Worm (Caenorhabditis elegans): ENCODE results near the gene F37C12.10.

The F37C12.10 gene

ce11 chrIII:7199467-7199866 is 11.3 kb upstream of the F37C12.10 start:
- peak in 1 of 2 experiments; percentile 2 for TF ChIP-seq mdl-1 (tag; optimal IDR thresholded peaks at IDR 0.05)
- TF ChIP-seq nhr-25 (tag; optimal IDR thresholded peaks at IDR 0.05), result peak; percentile 70
- no peak for TF ChIP-seq ztf-11 (tag; optimal IDR thresholded peaks at IDR 0.05)
- TF ChIP-seq blmp-1 (tag; optimal IDR thresholded peaks at IDR 0.05; ENCODE audit: insufficient read depth), result peak; percentile 93
- no peak for TF ChIP-seq alr-1 (tag; optimal IDR thresholded peaks at IDR 0.05)
- peak in 1 of 2 experiments; percentile 4 for TF ChIP-seq lsy-2 (tag; optimal IDR thresholded peaks at IDR 0.05)
- no peak for TF ChIP-seq skn-1 (tag; optimal IDR thresholded peaks at IDR 0.05)
- peak; percentile 3 for TF ChIP-seq lin-13 (GFP tag; optimal IDR thresholded peaks at IDR 0.05)
- no peak for TF ChIP-seq unc-55 (GFP tag; optimal IDR thresholded peaks at IDR 0.05)
- TF ChIP-seq nhr-21 (tag; optimal IDR thresholded peaks at IDR 0.05), result peak; percentile 64
- peak; percentile 16 for TF ChIP-seq egl-27 (tag; optimal IDR thresholded peaks at IDR 0.05)
- peak; percentile 14 for TF ChIP-seq sma-3 (GFP tag; optimal IDR thresholded peaks at IDR 0.05)

- TF ChIP-seq ztf-11 (tag; optimal IDR thresholded peaks at IDR 0.05), result no peak
- TF ChIP-seq lin-13 (GFP tag; optimal IDR thresholded peaks at IDR 0.05), result peak; percentile 22
- TF ChIP-seq fos-1 (tag; optimal IDR thresholded peaks at IDR 0.05), result peak; percentile 29
- peak; percentile 65 for TF ChIP-seq C34F6.9 (tag; optimal IDR thresholded peaks at IDR 0.05)
- no peak for TF ChIP-seq aly-2 (tag; optimal IDR thresholded peaks at IDR 0.05)
- TF ChIP-seq snpc-4 (tag; optimal IDR thresholded peaks at IDR 0.05), result peak; percentile 7
- peak; percentile 37 for TF ChIP-seq nhr-25 (tag; optimal IDR thresholded peaks at IDR 0.05)
- no peak for TF ChIP-seq ama-1 (optimal IDR thresholded peaks at IDR 0.05)
- peak; percentile 27 for TF ChIP-seq lin-11 (tag; optimal IDR thresholded peaks at IDR 0.05)
- no peak for TF ChIP-seq nhr-10 (tag; optimal IDR thresholded peaks at IDR 0.05)
- no peak for TF ChIP-seq nhr-23 (tag; optimal IDR thresholded peaks at IDR 0.05)
- TF ChIP-seq crh-2 (tag; optimal IDR thresholded peaks at IDR 0.05), result peak; percentile 35
- TF ChIP-seq sma-9 (GFP tag; optimal IDR thresholded peaks at IDR 0.05), result peak; percentile 69
- no peak for TF ChIP-seq sma-9 (tag; optimal IDR thresholded peaks at IDR 0.05)
- TF ChIP-seq lsy-2 (tag; optimal IDR thresholded peaks at IDR 0.05), result peak; percentile 46 to 85
- peak; percentile 63 for TF ChIP-seq sma-3 (GFP tag; optimal IDR thresholded peaks at IDR 0.05)
- no peak for TF ChIP-seq ZK546.5 (tag; optimal IDR thresholded peaks at IDR 0.05)
- peak; percentile 20 for TF ChIP-seq nhr-21 (tag; optimal IDR thresholded peaks at IDR 0.05)
- peak; percentile 49 for TF ChIP-seq F13H6.1 (tag; optimal IDR thresholded peaks at IDR 0.05)
- TF ChIP-seq gmeb-1 (tag; optimal IDR thresholded peaks at IDR 0.05), result peak; percentile 94
- TF ChIP-seq ztf-1 (GFP tag; conservative IDR thresholded peaks at IDR 0.05), result no peak
- peak; percentile 78 for TF ChIP-seq unc-55 (GFP tag; optimal IDR thresholded peaks at IDR 0.05)
- no peak for TF ChIP-seq Y55F3AM.14 (GFP tag; optimal IDR thresholded peaks at IDR 0.05)
- peak; percentile 33 for TF ChIP-seq egl-27 (tag; optimal IDR thresholded peaks at IDR 0.05)
- TF ChIP-seq zag-1 (tag; optimal IDR thresholded peaks at IDR 0.05), result no peak
These were observed 10.7 kb upstream of the F37C12.10 start, which contains the start of gene pfd-5 for ce11 chrIII:7198838-7199237. Gene pfd-5, minus strand, starts transcription at chrIII:7198884.

ce11 chrIII:7197973-7198372 is 9.8 kb upstream of the F37C12.10 start, which contains the start of gene exos-9:
Gene exos-9, minus strand, starts transcription at chrIII:7198073.
- TF ChIP-seq C34F6.9 (tag; optimal IDR thresholded peaks at IDR 0.05), result no peak
- no peak for TF ChIP-seq ztf-4 (tag; optimal IDR thresholded peaks at IDR 0.05)
- TF ChIP-seq dmd-4 (tag; optimal IDR thresholded peaks at IDR 0.05), result no peak
- TF ChIP-seq fos-1 (tag; optimal IDR thresholded peaks at IDR 0.05), result no peak
- no peak for TF ChIP-seq gmeb-1 (tag; optimal IDR thresholded peaks at IDR 0.05)
- TF ChIP-seq ama-1 (optimal IDR thresholded peaks at IDR 0.05), result peak; percentile 8

DNA sequence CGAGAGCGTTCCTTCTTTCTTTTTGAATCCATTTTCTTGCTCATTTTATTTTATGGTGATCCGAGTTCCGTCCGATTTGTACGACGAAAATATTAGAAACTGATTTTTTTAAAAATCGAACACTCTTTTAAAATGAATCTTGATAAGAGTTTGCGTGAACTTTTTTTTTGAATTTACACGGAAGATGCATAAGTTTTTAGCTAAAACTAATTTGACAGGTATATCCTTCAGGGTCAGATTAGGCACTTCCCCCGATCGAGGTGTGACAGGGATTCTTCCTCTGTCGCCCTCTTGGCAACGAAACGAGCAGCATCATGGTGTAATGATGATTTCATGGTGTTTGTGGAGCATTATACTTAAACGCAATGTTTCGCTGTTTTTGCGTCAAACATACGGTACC is 7.1 kb upstream of the F37C12.10 start, which contains the start of gene F37C12.18:
Gene F37C12.18 (minus strand): TSS at position 101 of the 400 bp plus-strand sequence.
- TF ChIP-seq ama-1 (optimal IDR thresholded peaks at IDR 0.05), result no peak
- TF ChIP-seq ztf-4 (tag; optimal IDR thresholded peaks at IDR 0.05), result no peak
- TF ChIP-seq mdl-1 (tag; optimal IDR thresholded peaks at IDR 0.05), result no peak

ce11 chrIII:7192942-7193665 is 4.9 kb upstream of the F37C12.10 start, which contains the start of gene mec-14:
Gene mec-14, minus strand, starts transcription at chrIII:7192992.
- TF ChIP-seq unc-55 (GFP tag; optimal IDR thresholded peaks at IDR 0.05), result peak; percentile 68
- TF ChIP-seq crh-2 (tag; optimal IDR thresholded peaks at IDR 0.05), result no peak

Measured in whole organism, L2 larva.